Worm (Caenorhabditis elegans) whole organism, early embryonic: ENCODE results near the gene cbp-2.

Experiments used
- B0310.2 ChIP-seq: sonication (generic microtip); optimal IDR thresholded peaks from 2 replicates; lab custom pipeline; 2016; ENCODE audit warnings: mild to moderate bottlenecking, missing genetic modification characterization, missing compliant biosample characterization
- F13C5.2 ChIP-seq: sonication (generic microtip); optimal IDR thresholded peaks from 2 replicates; lab custom pipeline; 2017; ENCODE audit warnings: mild to moderate bottlenecking, missing genetic modification characterization, inconsistent platforms, missing compliant biosample characterization
- aly-1 ChIP-seq: sonication (generic microtip); optimal IDR thresholded peaks from 2 replicates; lab custom pipeline; 2016; ENCODE audit warnings: missing genetic modification characterization, missing compliant biosample characterization
- ama-1 ChIP-seq: fragments of 150-350 bp; optimal IDR thresholded peaks from 2 replicates; lab custom pipeline; 2014
- ceh-13 ChIP-seq: fragments of 200-800 bp; sonication (Bioruptor generic); optimal IDR thresholded peaks from 2 replicates; lab custom pipeline; 2018; ENCODE audit warnings: mild to moderate bottlenecking, missing genetic modification characterization, missing compliant biosample characterization
- ceh-36 ChIP-seq: sonication (generic microtip); optimal IDR thresholded peaks from 2 replicates; lab custom pipeline; 2016; ENCODE audit warnings: missing genetic modification characterization, inconsistent platforms, missing compliant biosample characterization
- ets-7 ChIP-seq: sonication (generic microtip); optimal IDR thresholded peaks from 2 replicates; lab custom pipeline; 2016; ENCODE audit warnings: missing genotype, missing genetic modification characterization, missing compliant biosample characterization
- flt-1 ChIP-seq: fragments of 200-800 bp; sonication (Bioruptor generic); IDR thresholded peaks from 2 replicates; pipeline ENCODE4 v1.3.6; 2022; ENCODE audit warnings: missing genetic modification characterization, missing compliant biosample characterization
- hmbx-1 ChIP-seq: sonication (generic microtip); optimal IDR thresholded peaks from 2 replicates; lab custom pipeline; 2016; ENCODE audit warnings: mild to moderate bottlenecking, missing genetic modification characterization, missing compliant biosample characterization
- hmg-4 ChIP-seq: fragments of 200-800 bp; sonication (Bioruptor generic); optimal IDR thresholded peaks from 2 replicates; lab custom pipeline; 2018; ENCODE audit warnings: mild to moderate bottlenecking, missing genetic modification characterization, missing compliant biosample characterization
- hnd-1 ChIP-seq: sonication (generic microtip); optimal IDR thresholded peaks from 2 replicates; lab custom pipeline; 2016; ENCODE audit warnings: missing genetic modification characterization, missing compliant biosample characterization
- pes-1 ChIP-seq: fragments of 200-800 bp; sonication (Bioruptor generic); IDR thresholded peaks from 2 replicates; pipeline ENCODE4 v1.3.6; 2022; ENCODE audit warnings: missing genetic modification reagents, missing genetic modification characterization, missing compliant biosample characterization
- scrt-1 ChIP-seq: fragments of 200-800 bp; sonication (Bioruptor generic); IDR thresholded peaks from 2 replicates; pipeline ENCODE4 v1.3.6; 2022; ENCODE audit warnings: missing genetic modification characterization, missing compliant biosample characterization
- sea-1 ChIP-seq: fragments of 200-800 bp; sonication (Bioruptor generic); conservative IDR thresholded peaks from 2 replicates; pipeline ENCODE4 v1.3.6; 2022; ENCODE audit warnings: missing genetic modification characterization, missing compliant biosample characterization
- tbx-11 ChIP-seq: fragments of 200-800 bp; sonication (Bioruptor generic); IDR thresholded peaks from 2 replicates; pipeline ENCODE4 v1.3.6; 2022; ENCODE audit warnings: missing genetic modification characterization, missing compliant biosample characterization
- tbx-37 ChIP-seq: fragments of 200-800 bp; sonication (Bioruptor generic); conservative IDR thresholded peaks from 2 replicates; pipeline ENCODE4 v1.3.6; 2022; ENCODE audit warnings: missing genetic modification reagents, missing genetic modification characterization, missing compliant biosample characterization
- tra-4 ChIP-seq: sonication (generic microtip); optimal IDR thresholded peaks from 2 replicates; lab custom pipeline; 2017; ENCODE audit warnings: missing genetic modification characterization, missing compliant biosample characterization

The cbp-2 gene

DNA sequence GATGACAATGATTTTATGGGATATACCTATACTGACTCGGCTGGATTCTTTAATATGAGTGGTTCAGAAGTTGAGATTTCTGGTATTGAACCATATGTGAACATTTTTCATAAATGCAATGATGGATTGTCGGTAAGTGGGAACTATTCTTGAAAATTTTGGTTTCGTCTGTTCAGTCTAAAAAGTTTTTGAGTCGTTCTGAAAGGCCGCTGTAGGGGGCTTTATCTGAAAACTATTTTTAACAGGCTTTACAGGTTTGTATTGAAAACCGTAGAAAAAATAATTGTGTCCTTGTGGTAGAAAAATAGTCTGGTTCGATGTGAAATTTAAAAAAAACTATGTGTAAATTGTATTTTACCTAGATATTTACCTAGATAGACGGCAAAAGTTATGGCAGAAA lies 6.6 kb downstream of the cbp-2 start:
- TF ChIP-seq sea-1 (GFP tag; lab: Robert Waterston, UW) (no peak), scrt-1 (no peak), ama-1 (lab: Kevin White, UChicago) (no peak), ets-7 (tag; lab: Kevin White, UChicago) (no peak), pes-1 (GFP tag; lab: Robert Waterston, UW) (no peak), tbx-11 (GFP tag; lab: Robert Waterston, UW) (no peak), tbx-37 (GFP tag; lab: Robert Waterston, UW) (no peak), ceh-13 (no peak), ceh-36 (tag; lab: Kevin White, UChicago) (no peak), hnd-1 (tag; lab: Kevin White, UChicago) (no peak), tra-4 (no peak), B0310.2 (tag; lab: Kevin White, UChicago) (no peak), flt-1 (no peak)

- TF ChIP-seq B0310.2 (tag; lab: Kevin White, UChicago) = no peak
- TF ChIP-seq ama-1 (lab: Kevin White, UChicago) = no peak
- TF ChIP-seq flt-1 = no peak
Observed at ce11 chrIII:9930406-9930805, 7.4 kb downstream of the cbp-2 start.

DNA sequence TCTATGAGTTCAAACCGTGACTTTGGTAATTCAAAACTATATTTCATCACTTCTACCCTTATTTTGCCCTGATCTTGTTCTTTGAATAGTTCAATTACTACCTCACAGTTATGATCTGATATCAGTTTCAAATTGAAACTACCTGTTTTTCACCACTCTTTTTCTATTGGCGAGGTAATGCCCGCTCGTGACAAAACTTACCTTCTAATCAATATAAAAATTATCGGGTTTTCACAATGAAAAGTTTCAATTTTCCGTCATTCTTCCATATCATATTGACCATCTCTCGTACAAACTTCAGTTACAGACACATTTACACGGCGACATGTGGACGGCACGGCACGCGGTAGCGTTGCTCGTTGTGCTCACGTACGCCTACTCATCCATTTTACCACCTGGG lies 9.1 kb downstream of the cbp-2 start, which contains the start of gene dec-7:
Gene dec-7 (plus strand): TSS at position 308 of the 400 bp plus-strand sequence.
- TF ChIP-seq ama-1 (lab: Kevin White, UChicago) (no peak), ceh-13 (no peak), hnd-1 (tag; lab: Kevin White, UChicago) (no peak), tbx-11 (GFP tag; lab: Robert Waterston, UW) (no peak), B0310.2 (tag; lab: Kevin White, UChicago) (no peak), ceh-36 (tag; lab: Kevin White, UChicago) (no peak), pes-1 (GFP tag; lab: Robert Waterston, UW) (no peak), tbx-37 (GFP tag; lab: Robert Waterston, UW) (no peak), F13C5.2 (tag; lab: Kevin White, UChicago) (no peak), aly-1 (tag; lab: Kevin White, UChicago) (no peak), scrt-1 (no peak), hmbx-1 (tag; lab: Kevin White, UChicago) (no peak), sea-1 (GFP tag; lab: Robert Waterston, UW) (no peak), tra-4 (no peak)

- TF ChIP-seq ceh-36 (tag; lab: Kevin White, UChicago) (no peak), hmg-4 (GFP tag; lab: Kevin White, UChicago) (no peak), ama-1 (lab: Kevin White, UChicago) (no peak), scrt-1 (no peak)
Observed at ce11 chrIII:9941020-9941674, 18.2 kb downstream of the cbp-2 start, which contains the start of the genes K03H1.9 and K03H1.12. Gene K03H1.9, minus strand, starts transcription at chrIII:9941490. Gene K03H1.12, plus strand, starts transcription at chrIII:9941624.

DNA sequence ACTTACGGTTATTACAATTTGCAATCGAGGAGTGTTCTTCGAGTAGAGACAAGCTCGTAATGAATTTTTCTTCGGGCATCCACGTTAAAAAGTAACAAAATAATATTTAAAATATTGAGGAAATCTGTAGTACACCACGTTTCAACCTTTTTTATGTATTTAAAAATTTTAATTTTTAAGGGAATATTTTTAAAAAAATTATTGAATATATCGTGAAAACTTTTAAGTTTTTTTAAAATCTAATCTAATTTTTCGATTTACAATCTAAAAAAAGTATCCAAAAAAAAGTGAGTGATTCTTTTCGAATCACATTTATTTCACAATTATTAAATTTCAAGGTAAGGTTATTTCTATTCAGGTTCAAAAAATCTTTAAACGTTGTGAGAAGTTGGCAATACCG lies 21.7 kb downstream of the cbp-2 start, which contains the start of gene gln-2:
Gene gln-2 (minus strand): TSS at position 101 of the 400 bp plus-strand sequence.
- TF ChIP-seq hmbx-1 (tag; lab: Kevin White, UChicago) (no peak), tbx-37 (GFP tag; lab: Robert Waterston, UW) (no peak), F13C5.2 (tag; lab: Kevin White, UChicago) (no peak), B0310.2 (tag; lab: Kevin White, UChicago) (no peak), pes-1 (GFP tag; lab: Robert Waterston, UW) (no peak), ets-7 (tag; lab: Kevin White, UChicago) (no peak)

ce11 chrIII:9946806-9947419 lies 23.9 kb downstream of the cbp-2 start, which contains the start of gene K03H1.7:
Gene K03H1.7, plus strand, starts transcription at chrIII:9947405.
- no peak for TF ChIP-seq tbx-11 (GFP tag; lab: Robert Waterston, UW)
- no peak for TF ChIP-seq hnd-1 (tag; lab: Kevin White, UChicago)
- TF ChIP-seq scrt-1 = no peak
- no peak for TF ChIP-seq F13C5.2 (tag; lab: Kevin White, UChicago)
- TF ChIP-seq ama-1 (lab: Kevin White, UChicago) = no peak
- no peak for TF ChIP-seq hmbx-1 (tag; lab: Kevin White, UChicago)
- TF ChIP-seq pes-1 (GFP tag; lab: Robert Waterston, UW) = no peak
- TF ChIP-seq B0310.2 (tag; lab: Kevin White, UChicago) = no peak
- no peak for TF ChIP-seq hmg-4 (GFP tag; lab: Kevin White, UChicago)
- no peak for TF ChIP-seq ets-7 (tag; lab: Kevin White, UChicago)
- TF ChIP-seq tra-4 = no peak
- TF ChIP-seq ceh-36 (tag; lab: Kevin White, UChicago) = no peak

DNA sequence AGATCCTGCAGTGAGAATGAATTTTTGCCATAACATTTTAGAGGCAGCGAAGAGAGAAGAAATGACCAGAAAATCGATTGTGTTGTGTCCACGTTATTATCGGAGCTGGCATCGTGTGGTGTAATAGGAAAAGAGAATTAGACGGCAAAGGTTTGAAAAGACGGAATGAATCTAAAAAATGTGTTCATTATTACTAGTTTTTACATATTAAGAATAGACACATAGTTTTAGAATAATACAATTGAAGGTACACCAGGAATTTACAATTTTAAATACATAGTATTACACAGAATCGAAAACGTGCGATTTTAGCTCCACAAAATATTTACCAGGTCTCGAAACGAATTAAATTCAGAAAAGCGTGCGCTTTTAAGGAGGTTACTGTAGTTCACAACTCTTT lies 27.3 kb downstream of the cbp-2 start, which contains the start of gene K03H1.13:
Gene K03H1.13 (minus strand): TSS at position 101 of the 400 bp plus-strand sequence.
- TF ChIP-seq tbx-11 (GFP tag; lab: Robert Waterston, UW) (no peak), ceh-36 (tag; lab: Kevin White, UChicago) (no peak), F13C5.2 (tag; lab: Kevin White, UChicago) (no peak), B0310.2 (tag; lab: Kevin White, UChicago) (no peak), tra-4 (no peak), pes-1 (GFP tag; lab: Robert Waterston, UW) (no peak), flt-1 (no peak), sea-1 (GFP tag; lab: Robert Waterston, UW) (no peak), scrt-1 (no peak)
